Worm (Caenorhabditis elegans): ENCODE measurements around the gene ergi-3.

ce11 chrX:15653196-15653595 is 36.6 kb upstream of the ergi-3 start:
- TF ChIP-seq him-1 (tag; optimal IDR thresholded peaks at IDR 0.05) (no peak), dao-5 (tag; optimal IDR thresholded peaks at IDR 0.05) (no peak)

All from whole organism, L4/young adult.